Fruit fly (Drosophila melanogaster) whole organism, embryonic: ENCODE measurements around the gene Usp5.

ENCODE experiments used
- Antp ChIP-seq: fragments of 200-800 bp; sonication (Bioruptor generic); optimal IDR thresholded peaks from 3 replicates; lab custom pipeline; 2016; ENCODE audit warnings: missing biosample characterization, missing genetic modification characterization
- Bteb2 ChIP-seq: fragments of 200-800 bp; sonication (Bioruptor generic); optimal IDR thresholded peaks from 2 replicates; lab custom pipeline; 2016; ENCODE audit warnings: missing biosample characterization, missing genetic modification characterization
- CG10267 ChIP-seq: fragments of 200-800 bp; sonication (Bioruptor generic); optimal IDR thresholded peaks from 2 replicates; lab custom pipeline; 2018; ENCODE audit warnings: missing biosample characterization, mild to moderate bottlenecking, missing genetic modification characterization, moderate library complexity
- CG11247 ChIP-seq: fragments of 200-800 bp; sonication (Bioruptor generic); IDR thresholded peaks from 2 replicates; pipeline ENCODE4 v1.3.6; 2022; ENCODE audit warnings: missing biosample characterization, missing genetic modification characterization
- CG12155 ChIP-seq: fragments of 200-800 bp; sonication (Bioruptor generic); optimal IDR thresholded peaks from 3 replicates; lab custom pipeline; 2016; ENCODE audit warnings: missing biosample characterization, missing genetic modification characterization
- CG12769 ChIP-seq: fragments of 200-800 bp; sonication (Bioruptor generic); optimal IDR thresholded peaks from 2 replicates; lab custom pipeline; 2019; ENCODE audit warnings: missing biosample characterization, mild to moderate bottlenecking, missing genetic modification characterization, moderate library complexity
- CG13424 ChIP-seq: fragments of 200-800 bp; sonication (Bioruptor generic); optimal IDR thresholded peaks from 2 replicates; lab custom pipeline; 2019; ENCODE audit warnings: missing biosample characterization, mild to moderate bottlenecking, missing genetic modification characterization, moderate library complexity
- CG17186 ChIP-seq: fragments of 200-800 bp; sonication (Bioruptor generic); optimal IDR thresholded peaks from 3 replicates; lab custom pipeline; 2017; ENCODE audit warnings: missing biosample characterization, missing genetic modification reagents, missing genetic modification characterization
- CG17385 ChIP-seq: fragments of 200-800 bp; sonication (Bioruptor generic); optimal IDR thresholded peaks from 3 replicates; lab custom pipeline; 2018; ENCODE audit warnings: missing biosample characterization, mild to moderate bottlenecking, missing genetic modification characterization
- CG17802 ChIP-seq: fragments of 200-800 bp; sonication (Bioruptor generic); optimal IDR thresholded peaks from 2 replicates; lab custom pipeline; 2018; ENCODE audit warnings: missing biosample characterization, mild to moderate bottlenecking, missing genetic modification characterization, moderate library complexity
- CG2116 ChIP-seq: fragments of 200-800 bp; sonication (Bioruptor generic); optimal IDR thresholded peaks from 3 replicates; lab custom pipeline; 2018; ENCODE audit warnings: missing biosample characterization, mild to moderate bottlenecking, missing genetic modification characterization
- CG33557 ChIP-seq: fragments of 200-800 bp; sonication (Bioruptor generic); optimal IDR thresholded peaks from 2 replicates; lab custom pipeline; 2019; ENCODE audit warnings: missing biosample characterization, mild to moderate bottlenecking, missing genetic modification characterization, moderate library complexity
- CG34376 ChIP-seq: fragments of 200-800 bp; sonication (Bioruptor generic); optimal IDR thresholded peaks from 2 replicates; lab custom pipeline; 2018; ENCODE audit warnings: missing biosample characterization, mild to moderate bottlenecking, missing genetic modification characterization
- CG4424 ChIP-seq: fragments of 200-800 bp; sonication (Bioruptor generic); optimal IDR thresholded peaks from 3 replicates; lab custom pipeline; 2016; ENCODE audit warnings: missing biosample characterization, missing genetic modification characterization
- CG4730 ChIP-seq: fragments of 200-800 bp; sonication (Bioruptor generic); IDR thresholded peaks from 2 replicates; pipeline ENCODE4 v1.3.6; 2022; ENCODE audit warnings: missing biosample characterization, missing genetic modification characterization
- CG7928 ChIP-seq: fragments of 200-800 bp; sonication (Bioruptor generic); optimal IDR thresholded peaks from 2 replicates; lab custom pipeline; 2017; ENCODE audit warnings: missing biosample characterization, mild to moderate bottlenecking, missing genetic modification characterization
- CG8089 ChIP-seq: fragments of 200-800 bp; sonication (Bioruptor generic); optimal IDR thresholded peaks from 3 replicates; lab custom pipeline; 2016; ENCODE audit warnings: missing biosample characterization, missing genetic modification characterization
- CG8359 ChIP-seq: fragments of 200-800 bp; sonication (Bioruptor generic); optimal IDR thresholded peaks from 2 replicates; lab custom pipeline; 2017; ENCODE audit warnings: missing biosample characterization, mild to moderate bottlenecking, missing genetic modification characterization, borderline replicate concordance
- CG9817 ChIP-seq: fragments of 200-800 bp; sonication (Bioruptor generic); optimal IDR thresholded peaks from 2 replicates; lab custom pipeline; 2018; ENCODE audit warnings: missing biosample characterization, mild to moderate bottlenecking, missing genetic modification characterization, moderate library complexity
- CHES-1-like ChIP-seq: fragments of 200-800 bp; sonication (Bioruptor generic); optimal IDR thresholded peaks from 2 replicates; lab custom pipeline; 2016; ENCODE audit warnings: missing biosample characterization, missing genetic modification characterization
- HmgZ ChIP-seq: fragments of 200-800 bp; sonication (Bioruptor generic); optimal IDR thresholded peaks from 2 replicates; lab custom pipeline; 2018; ENCODE audit warnings: missing biosample characterization, mild to moderate bottlenecking, missing genetic modification characterization
- MESR4 ChIP-seq: fragments of 200-800 bp; sonication (Bioruptor generic); optimal IDR thresholded peaks from 2 replicates; lab custom pipeline; 2018; ENCODE audit warnings: missing biosample characterization, mild to moderate bottlenecking, missing genetic modification characterization, moderate library complexity
- NK7.1 ChIP-seq: fragments of 200-800 bp; sonication (Bioruptor generic); optimal IDR thresholded peaks from 3 replicates; lab custom pipeline; 2016; ENCODE audit warnings: missing biosample characterization, missing genetic modification characterization
- Rfx ChIP-seq: fragments of 200-800 bp; sonication (Bioruptor generic); IDR thresholded peaks from 2 replicates; pipeline ENCODE4 v1.3.6; 2022; ENCODE audit warnings: missing biosample characterization, missing genetic modification characterization
- Sry-δ ChIP-seq: fragments of 200-800 bp; sonication (Bioruptor generic); optimal IDR thresholded peaks from 2 replicates; lab custom pipeline; 2016; ENCODE audit warnings: missing biosample characterization, missing genetic modification characterization
- Tbp ChIP-seq: fragments of >200 bp; optimal IDR thresholded peaks from 2 replicates; lab custom pipeline; 2018; ENCODE audit warnings: missing biosample characterization, missing genetic modification characterization
- amos ChIP-seq: fragments of 200-800 bp; sonication (Bioruptor generic); IDR thresholded peaks from 2 replicates; pipeline ENCODE4 v1.3.6; 2022; ENCODE audit warnings: missing biosample characterization, missing genetic modification characterization; ENCODE audit not compliant: partially characterized antibody
- bab2 ChIP-seq: fragments of 200-800 bp; sonication (Bioruptor generic); optimal IDR thresholded peaks from 2 replicates; lab custom pipeline; 2016; ENCODE audit warnings: missing biosample characterization, missing genetic modification characterization
- cad ChIP-seq: fragments of >200 bp; optimal IDR thresholded peaks from 2 replicates; lab custom pipeline; 2017; ENCODE audit warnings: missing biosample characterization, missing genetic modification characterization
- dimm ChIP-seq: fragments of 200-800 bp; sonication (Bioruptor generic); IDR thresholded peaks from 2 replicates; pipeline ENCODE4 v1.3.6; 2022; ENCODE audit warnings: missing biosample characterization, missing genetic modification characterization
- dm ChIP-seq: fragments of 200-800 bp; sonication (Bioruptor generic); optimal IDR thresholded peaks from 3 replicates; lab custom pipeline; 2016; ENCODE audit warnings: missing biosample characterization, missing genetic modification characterization
- ewg ChIP-seq: fragments of 200-800 bp; sonication (Bioruptor generic); optimal IDR thresholded peaks from 3 replicates; lab custom pipeline; 2017; ENCODE audit warnings: mild to moderate bottlenecking, missing biosample characterization, missing genetic modification reagents, missing genetic modification characterization
- fd3F ChIP-seq: fragments of 200-800 bp; sonication (Bioruptor generic); optimal IDR thresholded peaks from 2 replicates; lab custom pipeline; 2018; ENCODE audit warnings: missing biosample characterization, mild to moderate bottlenecking, missing genetic modification characterization, moderate library complexity
- grau ChIP-seq: fragments of 200-800 bp; optimal IDR thresholded peaks from 3 replicates; lab custom pipeline; 2019; ENCODE audit warnings: missing biosample characterization, mild to moderate bottlenecking, missing genetic modification characterization, moderate library complexity
- hkb ChIP-seq, 2 experiments: fragments of 200-800 bp in 1 of 2; fragments of >200 bp in 1 of 2; sonication (Bioruptor generic) in 1 of 2; IDR thresholded peaks in 1 of 2; optimal IDR thresholded peaks in 1 of 2; 2 replicates each; pipeline versions ENCODE4 v1.3.6 to Lab custom; 2017 to 2022; ENCODE audit warnings: missing biosample characterization in 1 of 2, missing genetic modification characterization in 1 of 2
- jumu ChIP-seq: fragments of 200-800 bp; sonication (Bioruptor generic); optimal IDR thresholded peaks from 3 replicates; lab custom pipeline; 2016; ENCODE audit warnings: missing biosample characterization, missing genetic modification characterization
- mam ChIP-seq: fragments of 200-800 bp; sonication (Bioruptor generic); optimal IDR thresholded peaks from 3 replicates; lab custom pipeline; 2016; ENCODE audit warnings: missing biosample characterization, missing genetic modification characterization
- p53 ChIP-seq: fragments of 200-800 bp; sonication (Bioruptor generic); optimal IDR thresholded peaks from 2 replicates; lab custom pipeline; 2016; ENCODE audit warnings: missing biosample characterization, missing genetic modification characterization
- pzg ChIP-seq: fragments of 200-800 bp; sonication (Bioruptor generic); optimal IDR thresholded peaks from 3 replicates; lab custom pipeline; 2018; ENCODE audit warnings: missing biosample characterization, mild to moderate bottlenecking, missing genetic modification characterization, moderate library complexity
- ranshi ChIP-seq: fragments of 200-800 bp; sonication (Bioruptor generic); IDR thresholded peaks from 2 replicates; pipeline ENCODE4 v1.3.6; 2022; ENCODE audit warnings: missing biosample characterization, missing genetic modification characterization
- slou ChIP-seq: fragments of 200-800 bp; sonication (Bioruptor generic); optimal IDR thresholded peaks from 3 replicates; lab custom pipeline; 2016; ENCODE audit warnings: missing biosample characterization, missing genetic modification characterization
- slp2 ChIP-seq: fragments of 200-800 bp; sonication (Bioruptor generic); optimal IDR thresholded peaks from 2 replicates; lab custom pipeline; 2016; ENCODE audit warnings: missing biosample characterization, missing genetic modification characterization
- sob ChIP-seq: fragments of 200-800 bp; sonication (Bioruptor generic); IDR thresholded peaks from 2 replicates; pipeline ENCODE4 v1.3.6; 2022; ENCODE audit warnings: missing biosample characterization, missing genetic modification characterization
- sqz ChIP-seq: fragments of 200-800 bp; sonication (Bioruptor generic); optimal IDR thresholded peaks from 3 replicates; lab custom pipeline; 2018; ENCODE audit warnings: missing biosample characterization, mild to moderate bottlenecking, missing genetic modification characterization
- ssp ChIP-seq: fragments of 200-800 bp; sonication (Bioruptor generic); IDR thresholded peaks from 2 replicates; pipeline ENCODE4 v1.3.6; 2022; ENCODE audit warnings: missing biosample characterization, missing genetic modification characterization
- tup ChIP-seq: fragments of 200-800 bp; sonication (Bioruptor generic); optimal IDR thresholded peaks from 2 replicates; lab custom pipeline; 2016; ENCODE audit warnings: missing biosample characterization, mild to moderate bottlenecking, missing genetic modification characterization, moderate library complexity
- twi ChIP-seq: fragments of 200-800 bp; optimal IDR thresholded peaks from 2 replicates; lab custom pipeline; 2019; ENCODE audit warnings: missing biosample characterization, mild to moderate bottlenecking, missing genetic modification characterization, moderate library complexity
- wek ChIP-seq: fragments of 200-800 bp; sonication (Bioruptor generic); optimal IDR thresholded peaks from 3 replicates; lab custom pipeline; 2018; ENCODE audit warnings: missing biosample characterization, mild to moderate bottlenecking, missing genetic modification characterization, moderate library complexity
- zen ChIP-seq: fragments of 200-800 bp; sonication (Bioruptor generic); optimal IDR thresholded peaks from 3 replicates; lab custom pipeline; 2018; ENCODE audit warnings: missing biosample characterization, mild to moderate bottlenecking, missing genetic modification characterization, moderate library complexity
- zfh2 ChIP-seq: fragments of 200-800 bp; sonication (Bioruptor generic); optimal IDR thresholded peaks from 2 replicates; lab custom pipeline; 2016; ENCODE audit warnings: missing biosample characterization, missing genetic modification characterization

Usp5 gene

DNA sequence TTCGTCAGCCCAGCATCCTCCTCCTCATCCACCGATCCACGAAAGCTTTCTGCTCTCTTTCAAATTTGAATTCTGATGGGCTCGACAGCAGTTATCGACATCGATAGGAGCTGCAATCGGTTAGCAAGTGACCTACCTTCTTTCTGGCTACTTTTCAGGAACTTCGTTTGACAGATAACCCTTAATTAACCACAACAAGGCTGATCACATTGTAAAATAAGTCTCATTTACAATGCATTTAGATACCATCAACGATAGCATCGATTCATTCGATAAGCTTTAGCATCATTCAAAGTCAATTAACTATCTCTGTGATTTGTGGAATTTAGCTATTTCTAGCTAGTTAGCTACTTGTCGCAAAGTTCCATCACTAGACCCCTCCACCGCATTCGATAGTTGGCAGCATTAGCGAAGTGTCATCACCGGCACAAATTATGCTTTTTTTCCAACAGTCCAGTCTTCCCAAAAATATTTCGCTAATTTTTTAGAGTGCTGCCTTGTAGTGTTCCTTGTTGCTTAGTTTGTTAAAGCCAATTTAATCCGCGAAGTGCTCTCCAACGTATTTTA lies 30.5 kb upstream of the Usp5 start, which contains the start of the genes MnM and Girdin (continued):
- peak; percentile 43 for TF ChIP-seq fd3F (GFP tag; lab: Kevin White, UChicago)
- TF ChIP-seq CG17186 (GFP tag; lab: Kevin White, UChicago): peak; percentile 53
- 0 out of 2 replicates have a peak, but pooled peaks have one; percentile 11 for TF ChIP-seq CG4730 (GFP tag; lab: Robert Waterston, UW)
- TF ChIP-seq amos (GFP tag; lab: Robert Waterston, UW): peak; percentile 79
- TF ChIP-seq CG8089 (GFP tag; lab: Kevin White, UChicago): peak; percentile 64
- TF ChIP-seq CG10267: peak; percentile 55
- peak; percentile 80 for TF ChIP-seq CG12769
- peak; percentile 58 for TF ChIP-seq CG34376 (GFP tag; lab: Kevin White, UChicago)
- TF ChIP-seq jumu (GFP tag; lab: Kevin White, UChicago): peak; percentile 86
- TF ChIP-seq CG9817: peak; percentile 67
- TF ChIP-seq pzg (GFP tag; lab: Kevin White, UChicago): peak; percentile 82
- TF ChIP-seq zfh2 (GFP tag; lab: Kevin White, UChicago): peak; percentile 91
- TF ChIP-seq CG17802 (tag; lab: Kevin White, UChicago): no peak
- TF ChIP-seq Antp (GFP tag; lab: Kevin White, UChicago): peak; percentile 82
- TF ChIP-seq CG13424 (tag; lab: Kevin White, UChicago): peak; percentile 70
- peak; percentile 75 for TF ChIP-seq Rfx (GFP tag; lab: Robert Waterston, UW)
- TF ChIP-seq sob (GFP tag; lab: Robert Waterston, UW): peak; percentile 62
- TF ChIP-seq dimm (GFP tag; lab: Robert Waterston, UW): no peak
- TF ChIP-seq slp2 (GFP tag; lab: Kevin White, UChicago): peak; percentile 51
- no peak for TF ChIP-seq slou (GFP tag; lab: Kevin White, UChicago)
- peak; percentile 54 for TF ChIP-seq zen
- TF ChIP-seq cad: no peak
- TF ChIP-seq CG17385 (GFP tag; lab: Kevin White, UChicago): no peak
- no peak for TF ChIP-seq sqz (GFP tag; lab: Kevin White, UChicago)
- no peak for TF ChIP-seq NK7.1 (GFP tag; lab: Kevin White, UChicago)
- no peak for TF ChIP-seq wek (GFP tag; lab: Kevin White, UChicago)
- peak; percentile 74 for TF ChIP-seq mam (GFP tag; lab: Kevin White, UChicago)
- peak; percentile 34; the same call in 1 of the 2 replicates for TF ChIP-seq CG11247 (GFP tag; lab: Robert Waterston, UW)
- peak; percentile 10 for TF ChIP-seq ewg (GFP tag; lab: Kevin White, UChicago)
- peak; percentile 63 for TF ChIP-seq MESR4 (GFP tag; lab: Kevin White, UChicago)
- TF ChIP-seq bab2 (GFP tag; lab: Kevin White, UChicago): peak; percentile 73
- peak; percentile 89 for TF ChIP-seq hkb (optimal IDR thresholded peaks at IDR 0.05; lab: Kevin White, UChicago)
- no peak for TF ChIP-seq hkb (GFP tag; IDR thresholded peaks at IDR 0.05; lab: Robert Waterston, UW)
- TF ChIP-seq CG8359 (GFP tag; lab: Kevin White, UChicago): no peak
- TF ChIP-seq tup: no peak
- peak; percentile 74 for TF ChIP-seq grau (tag; lab: Kevin White, UChicago)
- TF ChIP-seq CG2116 (GFP tag; lab: Kevin White, UChicago): peak; percentile 85
- peak; percentile 71 for TF ChIP-seq CG12155 (GFP tag; lab: Kevin White, UChicago)
- TF ChIP-seq twi: peak; percentile 43
- TF ChIP-seq ssp: peak; percentile 66
- peak; percentile 54; the same call in 1 of the 2 replicates for TF ChIP-seq ranshi (GFP tag; lab: Robert Waterston, UW)
- peak; percentile 86 for TF ChIP-seq CHES-1-like
- TF ChIP-seq Tbp: peak; percentile 39
- TF ChIP-seq p53 (GFP tag; lab: Kevin White, UChicago): peak; percentile 40
- peak; percentile 59 for TF ChIP-seq CG4424 (GFP tag; lab: Kevin White, UChicago)
- peak; percentile 100 for TF ChIP-seq Sry-δ
- TF ChIP-seq dm (GFP tag; lab: Kevin White, UChicago): peak; percentile 77
- TF ChIP-seq CG33557: peak; percentile 40
- TF ChIP-seq CG7928 (GFP tag; lab: Kevin White, UChicago): peak; percentile 25
- TF ChIP-seq HmgZ: peak; percentile 82
- peak; percentile 69 for TF ChIP-seq Bteb2 (GFP tag; lab: Kevin White, UChicago)
